Worm (Caenorhabditis elegans) whole organism, L4/young adult: Measurements from ENCODE around the gene sdf-9.

Experiments
- W03F9.2 ChIP-seq: fragments of 150-350 bp; optimal IDR thresholded peaks from 2 replicates; lab custom pipeline; 2014; ENCODE audit warnings: missing biosample characterization, missing genetic modification characterization
- dao-5 ChIP-seq: sonication (generic microtip); optimal IDR thresholded peaks from 2 replicates; lab custom pipeline; 2016; ENCODE audit warnings: missing genotype, missing genetic modification characterization, moderate library complexity, missing compliant biosample characterization
- him-1 ChIP-seq: sonication (generic microtip); optimal IDR thresholded peaks from 2 replicates; lab custom pipeline; 2016; ENCODE audit warnings: missing genotype, missing genetic modification reagents, missing genetic modification characterization, missing compliant biosample characterization

The sdf-9 gene

ce11 chrV:20831867-20832266 lies 33.8 kb downstream of the sdf-9 start:
- no peak for TF ChIP-seq W03F9.2 (tag; lab: Kevin White, UChicago)
- TF ChIP-seq him-1 (tag; lab: Kevin White, UChicago) = no peak
- TF ChIP-seq dao-5 (tag; lab: Kevin White, UChicago) = no peak

- no peak for TF ChIP-seq him-1 (tag; lab: Kevin White, UChicago)
- no peak for TF ChIP-seq dao-5 (tag; lab: Kevin White, UChicago)
- no peak for TF ChIP-seq W03F9.2 (tag; lab: Kevin White, UChicago)
Measured at ce11 chrV:20832554-20832963, 34.5 kb downstream of the sdf-9 start.

ce11 chrV:20837765-20838164 lies 39.7 kb downstream of the sdf-9 start, which contains the start of gene mrps-12:
Gene mrps-12, plus strand, starts transcription at chrV:20838080.
- no peak for TF ChIP-seq dao-5 (tag; lab: Kevin White, UChicago)
- TF ChIP-seq W03F9.2 (tag; lab: Kevin White, UChicago) = no peak
- no peak for TF ChIP-seq him-1 (tag; lab: Kevin White, UChicago)

- TF ChIP-seq him-1 (tag; lab: Kevin White, UChicago) (no peak), dao-5 (tag; lab: Kevin White, UChicago) (no peak), W03F9.2 (tag; lab: Kevin White, UChicago) (no peak)
Measured at ce11 chrV:20838565-20838964, 40.5 kb downstream of the sdf-9 start, which contains the start of gene exos-7. Gene exos-7, plus strand, starts transcription at chrV:20838865.

ce11 chrV:20841484-20841883 lies 43.5 kb downstream of the sdf-9 start:
- TF ChIP-seq him-1 (tag; lab: Kevin White, UChicago) = no peak
- no peak for TF ChIP-seq W03F9.2 (tag; lab: Kevin White, UChicago)
- no peak for TF ChIP-seq dao-5 (tag; lab: Kevin White, UChicago)

ce11 chrV:20845524-20846208 lies 47.6 kb downstream of the sdf-9 start, which contains the start of the genes F31D4.2 and fkb-6:
Gene F31D4.2, minus strand, starts transcription at chrV:20845546.
Gene fkb-6, plus strand, starts transcription at chrV:20846158.
- TF ChIP-seq W03F9.2 (tag; lab: Kevin White, UChicago) (peak; percentile 76), him-1 (tag; lab: Kevin White, UChicago) (peak; percentile 2), dao-5 (tag; lab: Kevin White, UChicago) (no peak)

ce11 chrV:20847743-20848229 lies 49.8 kb downstream of the sdf-9 start:
- TF ChIP-seq him-1 (tag; lab: Kevin White, UChicago) (no peak), dao-5 (tag; lab: Kevin White, UChicago) (no peak), W03F9.2 (tag; lab: Kevin White, UChicago) (peak; percentile 24)

ce11 chrV:20850580-20850979 lies 52.6 kb downstream of the sdf-9 start, which contains the start of gene clec-264:
Gene clec-264, minus strand, starts transcription at chrV:20850701.
- TF ChIP-seq W03F9.2 (tag; lab: Kevin White, UChicago) = no peak
- no peak for TF ChIP-seq dao-5 (tag; lab: Kevin White, UChicago)
- TF ChIP-seq him-1 (tag; lab: Kevin White, UChicago) = no peak
